Fruit fly (Drosophila melanogaster): ENCODE results near the gene Sf3b6.

DNA sequence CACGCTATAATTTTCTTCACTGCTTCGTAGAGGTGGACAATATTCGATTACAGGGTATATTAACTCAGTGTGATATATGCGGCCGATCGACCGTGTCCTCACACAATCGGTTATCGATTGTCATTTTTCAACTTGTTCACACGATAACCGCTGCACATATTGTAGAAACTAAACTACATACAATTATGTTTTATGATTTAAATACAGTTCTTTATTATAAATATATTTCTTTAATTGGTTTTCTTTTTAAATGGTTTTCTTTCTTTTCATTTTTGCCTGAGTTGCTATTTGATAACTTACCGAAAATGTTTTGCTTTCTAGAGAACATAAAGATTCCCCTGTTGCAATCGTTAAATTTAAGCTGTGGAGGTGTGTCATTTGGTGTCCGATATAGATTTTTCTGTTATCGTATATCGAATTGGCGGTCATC lies 19.1 kb downstream of the Sf3b6 start, which contains the start of the genes fmt and CG7376:
- no peak for TF ChIP-seq EcR (GFP tag; optimal IDR thresholded peaks at IDR 0.05)
- TF ChIP-seq rn (GFP tag; IDR thresholded peaks at IDR 0.05) = no peak
- no peak for TF ChIP-seq CG4496 (GFP tag; IDR thresholded peaks at IDR 0.05)
- TF ChIP-seq CG14655 (GFP tag; optimal IDR thresholded peaks at IDR 0.05) = no peak
- TF ChIP-seq gl (tag; optimal IDR thresholded peaks at IDR 0.05) = no peak
- TF ChIP-seq CG32121 (GFP tag; IDR thresholded peaks at IDR 0.05) = no peak
- TF ChIP-seq CG34367 (tag; optimal IDR thresholded peaks at IDR 0.05) = no peak
- TF ChIP-seq CG8301 (tag; optimal IDR thresholded peaks at IDR 0.05) = no peak
- peak; percentile 45 for TF ChIP-seq CG9948 (tag; optimal IDR thresholded peaks at IDR 0.05)

All from whole organism, pupa.